Worm (Caenorhabditis elegans): ENCODE measurements around the gene C04B4.2.

Gene C04B4.2

ce11 chrX:12275577-12275976 lies 7.5 kb upstream of the C04B4.2 start, which contains the start of gene C04B4.6:
Gene C04B4.6 (minus strand): TSS chrX:12275677.
- no peak for TF ChIP-seq blmp-1 (tag; optimal IDR thresholded peaks at IDR 0.05)
- no peak for TF ChIP-seq drap-1 (GFP tag; optimal IDR thresholded peaks at IDR 0.05)
- no peak for TF ChIP-seq lin-13 (tag; optimal IDR thresholded peaks at IDR 0.05)
- no peak for TF ChIP-seq nhr-12 (tag; optimal IDR thresholded peaks at IDR 0.05)
- TF ChIP-seq mls-2 (tag; optimal IDR thresholded peaks at IDR 0.05) = no peak

- no peak for TF ChIP-seq nhr-76 (tag; optimal IDR thresholded peaks at IDR 0.05)
- TF ChIP-seq zip-8 (tag; optimal IDR thresholded peaks at IDR 0.05) = no peak
- TF ChIP-seq ham-2 (GFP tag; optimal IDR thresholded peaks at IDR 0.05) = no peak
- no peak for TF ChIP-seq mab-5 (tag; optimal IDR thresholded peaks at IDR 0.05)
- no peak for TF ChIP-seq nhr-2 (tag; optimal IDR thresholded peaks at IDR 0.05)
- no peak for TF ChIP-seq sptf-1 (tag; optimal IDR thresholded peaks at IDR 0.05)
- TF ChIP-seq nhr-28 (tag; optimal IDR thresholded peaks at IDR 0.05) = no peak
- no peak for TF ChIP-seq tbx-8 (GFP tag; optimal IDR thresholded peaks at IDR 0.05)
- no peak for TF ChIP-seq lin-32 (GFP tag; optimal IDR thresholded peaks at IDR 0.05)
- no peak for TF ChIP-seq ces-1 (GFP tag; optimal IDR thresholded peaks at IDR 0.05)
- no peak for TF ChIP-seq blmp-1 (tag; optimal IDR thresholded peaks at IDR 0.05)
Measured at ce11 chrX:12280477-12280876, 2.6 kb upstream of the C04B4.2 start, which contains the start of gene C04B4.1. Gene C04B4.1 (plus strand): TSS chrX:12280777.

- TF ChIP-seq lsy-2 (tag; optimal IDR thresholded peaks at IDR 0.05) = no peak
- TF ChIP-seq hlh-1 (tag; optimal IDR thresholded peaks at IDR 0.05) = no peak
- TF ChIP-seq cnd-1 (tag; optimal IDR thresholded peaks at IDR 0.05) = no peak
- no peak for TF ChIP-seq lin-32 (GFP tag; optimal IDR thresholded peaks at IDR 0.05)
- TF ChIP-seq nhr-237 (tag; optimal IDR thresholded peaks at IDR 0.05) = no peak
- TF ChIP-seq M03D4.4 (tag; optimal IDR thresholded peaks at IDR 0.05) = no peak
- no peak for TF ChIP-seq zip-8 (tag; optimal IDR thresholded peaks at IDR 0.05)
- no peak for TF ChIP-seq sptf-1 (tag; optimal IDR thresholded peaks at IDR 0.05)
- TF ChIP-seq nhr-76 (tag; optimal IDR thresholded peaks at IDR 0.05) = no peak
Measured at ce11 chrX:12284161-12284560, 1.1 kb downstream of the C04B4.2 start.

DNA sequence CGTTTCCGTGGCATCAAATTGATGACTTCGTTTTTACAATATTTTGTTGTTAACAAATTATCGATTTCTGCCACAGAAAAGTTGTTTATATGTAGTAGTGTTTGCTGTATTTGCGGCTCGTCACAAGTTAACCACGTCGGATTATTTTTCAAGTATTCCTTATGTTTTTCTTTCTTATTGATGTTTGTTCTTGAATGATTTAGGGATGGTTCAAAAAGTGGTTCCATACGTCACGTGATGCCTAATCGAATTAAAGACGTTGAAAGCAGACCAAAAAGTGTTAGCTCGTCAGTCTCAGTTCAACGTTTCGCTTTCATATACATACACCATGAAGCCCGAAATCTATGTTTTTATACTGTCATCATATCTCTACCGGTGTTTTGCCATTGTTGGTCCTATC lies 2.4 kb downstream of the C04B4.2 start, which contains the start of gene lips-2:
Gene lips-2, plus strand, starts transcription at position 301 of the 400 bp plus-strand sequence.
- no peak for TF ChIP-seq blmp-1 (tag; optimal IDR thresholded peaks at IDR 0.05)
- TF ChIP-seq elt-1 (tag; optimal IDR thresholded peaks at IDR 0.05; ENCODE audit: borderline replicate concordance, insufficient read depth) = no peak
- no peak for TF ChIP-seq sptf-1 (tag; optimal IDR thresholded peaks at IDR 0.05)
- no peak for TF ChIP-seq nhr-237 (tag; optimal IDR thresholded peaks at IDR 0.05)
- TF ChIP-seq snpc-4 (tag; optimal IDR thresholded peaks at IDR 0.05) = no peak
- no peak for TF ChIP-seq hlh-1 (tag; optimal IDR thresholded peaks at IDR 0.05)

DNA sequence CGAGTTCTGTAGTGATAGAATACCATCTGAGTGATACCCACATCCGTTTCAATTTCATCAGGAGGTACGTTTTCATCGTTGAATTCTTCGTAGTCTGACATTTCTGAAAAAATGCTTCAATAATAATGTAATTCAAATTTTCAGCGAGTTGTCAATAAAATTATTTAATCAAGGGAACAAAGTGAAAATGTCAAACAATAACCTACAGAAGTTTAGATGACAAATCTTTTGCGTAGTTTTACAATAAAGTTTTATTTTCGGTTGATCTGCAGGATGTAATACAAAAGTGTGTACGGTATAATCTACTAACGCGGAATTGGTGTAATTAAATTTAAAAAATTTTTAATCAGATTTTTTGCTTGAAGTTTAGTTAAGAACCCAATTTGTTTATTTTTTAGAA lies 5.2 kb downstream of the C04B4.2 start, which contains the start of gene C04B4.5:
Gene C04B4.5, minus strand, starts transcription at position 101 of the 400 bp plus-strand sequence.
- TF ChIP-seq pha-4 (tag; optimal IDR thresholded peaks at IDR 0.05) (no peak), sptf-1 (tag; optimal IDR thresholded peaks at IDR 0.05) (no peak), unc-39 (tag; optimal IDR thresholded peaks at IDR 0.05) (no peak), mab-5 (tag; optimal IDR thresholded peaks at IDR 0.05) (no peak), unc-62 (GFP tag; optimal IDR thresholded peaks at IDR 0.05) (no peak), M03D4.4 (tag; optimal IDR thresholded peaks at IDR 0.05) (no peak), snpc-4 (tag; optimal IDR thresholded peaks at IDR 0.05) (no peak), hlh-1 (tag; optimal IDR thresholded peaks at IDR 0.05) (no peak), elt-1 (tag; optimal IDR thresholded peaks at IDR 0.05; ENCODE audit: borderline replicate concordance, insufficient read depth) (no peak), drap-1 (GFP tag; optimal IDR thresholded peaks at IDR 0.05) (no peak), sem-2 (GFP tag; optimal IDR thresholded peaks at IDR 0.05) (no peak), flh-1 (GFP tag; optimal IDR thresholded peaks at IDR 0.05) (no peak), nhr-28 (tag; optimal IDR thresholded peaks at IDR 0.05) (no peak), elt-3 (tag; optimal IDR thresholded peaks at IDR 0.05) (no peak), nhr-237 (tag; optimal IDR thresholded peaks at IDR 0.05) (no peak), lsy-2 (tag; optimal IDR thresholded peaks at IDR 0.05) (no peak), lin-13 (tag; optimal IDR thresholded peaks at IDR 0.05) (no peak)

DNA sequence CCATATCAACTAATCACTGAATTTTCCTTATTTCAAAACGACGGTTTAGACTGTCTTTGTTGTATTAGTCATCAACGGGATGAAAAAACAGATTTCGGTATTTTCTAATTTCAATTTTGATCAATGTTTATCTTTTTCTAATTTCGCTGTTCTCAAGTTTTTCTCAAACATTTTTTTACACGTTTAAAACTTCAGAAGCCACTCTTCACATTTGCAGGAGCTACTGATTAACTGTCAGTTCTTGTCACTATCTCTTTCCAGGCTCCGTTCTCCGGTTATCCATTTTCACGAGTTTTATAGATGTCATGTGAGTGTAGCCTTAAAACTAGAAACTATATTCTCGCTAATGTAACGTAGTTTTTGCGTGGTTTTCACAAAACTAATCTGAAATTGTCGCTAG lies 7.5 kb downstream of the C04B4.2 start, which contains the start of gene C04B4.4:
Gene C04B4.4, plus strand, starts transcription at position 301 of the 400 bp plus-strand sequence.
- TF ChIP-seq bed-3 (GFP tag; optimal IDR thresholded peaks at IDR 0.05) (no peak), ceh-39 (tag; optimal IDR thresholded peaks at IDR 0.05) (no peak), ceh-83 (GFP tag; optimal IDR thresholded peaks at IDR 0.05) (no peak), mls-2 (tag; optimal IDR thresholded peaks at IDR 0.05) (no peak), tbx-8 (GFP tag; optimal IDR thresholded peaks at IDR 0.05) (no peak), sptf-1 (tag; optimal IDR thresholded peaks at IDR 0.05) (no peak), lin-13 (tag; optimal IDR thresholded peaks at IDR 0.05) (no peak), ztf-11 (tag; optimal IDR thresholded peaks at IDR 0.05) (no peak), ces-1 (GFP tag; optimal IDR thresholded peaks at IDR 0.05) (no peak), elt-3 (tag; optimal IDR thresholded peaks at IDR 0.05) (no peak), nhr-76 (tag; optimal IDR thresholded peaks at IDR 0.05) (no peak), mab-5 (tag; optimal IDR thresholded peaks at IDR 0.05) (no peak), ham-2 (GFP tag; optimal IDR thresholded peaks at IDR 0.05) (no peak), unc-120 (tag; optimal IDR thresholded peaks at IDR 0.05; ENCODE audit: poor library complexity, severe bottlenecking) (no peak), snpc-4 (tag; optimal IDR thresholded peaks at IDR 0.05) (no peak)

Measured in whole organism, mixed stage, embryonic.